Fruit fly (Drosophila melanogaster) whole organism, embryonic: ENCODE results near the gene CG18563.

ENCODE experiments used
- ATbp ChIP-seq: fragments of 200-800 bp; sonication (Bioruptor generic); optimal IDR thresholded peaks from 2 replicates; lab custom pipeline; 2017; ENCODE audit warnings: missing biosample characterization, mild to moderate bottlenecking, missing genetic modification characterization, missing genetic modification reagents
- BEAF-32 ChIP-seq: fragments of 200-800 bp; sonication (Bioruptor generic); optimal IDR thresholded peaks from 3 replicates; lab custom pipeline; 2017; ENCODE audit warnings: missing biosample characterization, missing genetic modification characterization, mild to moderate bottlenecking, moderate library complexity, missing genetic modification reagents
- BtbVII ChIP-seq: fragments of 200-800 bp; sonication (Bioruptor generic); optimal IDR thresholded peaks from 3 replicates; lab custom pipeline; 2017; ENCODE audit warnings: missing biosample characterization, mild to moderate bottlenecking, missing genetic modification characterization
- CG10959 ChIP-seq: fragments of 200-800 bp; sonication (Bioruptor generic); IDR thresholded peaks from 2 replicates; pipeline ENCODE4 v1.3.6; 2022; ENCODE audit warnings: missing biosample characterization, missing genetic modification characterization
- CG11560 ChIP-seq: fragments of 200-800 bp; sonication (Bioruptor generic); IDR thresholded peaks from 3 replicates; pipeline ENCODE4 v1.3.6; 2022; ENCODE audit warnings: missing biosample characterization, missing genetic modification characterization
- CG11723 ChIP-seq: fragments of 200-800 bp; sonication (Bioruptor generic); optimal IDR thresholded peaks from 2 replicates; lab custom pipeline; 2017; ENCODE audit warnings: missing biosample characterization, mild to moderate bottlenecking, missing genetic modification characterization
- CG13624 ChIP-seq: fragments of 200-800 bp; sonication (Bioruptor generic); optimal IDR thresholded peaks from 2 replicates; lab custom pipeline; 2016; ENCODE audit warnings: missing biosample characterization, missing genetic modification characterization
- CG14441 ChIP-seq: fragments of 200-800 bp; sonication (Bioruptor generic); IDR thresholded peaks from 2 replicates; pipeline ENCODE4 v1.3.6; 2022; ENCODE audit warnings: missing biosample characterization, missing genetic modification characterization
- CG17361 ChIP-seq: fragments of 200-800 bp; sonication (Bioruptor generic); IDR thresholded peaks from 3 replicates; pipeline ENCODE4 v1.3.6; 2022; ENCODE audit warnings: missing biosample characterization, missing genetic modification characterization
- CG17912 ChIP-seq: fragments of 200-800 bp; sonication (Bioruptor generic); optimal IDR thresholded peaks from 2 replicates; lab custom pipeline; 2018; ENCODE audit warnings: missing biosample characterization, mild to moderate bottlenecking, missing genetic modification characterization
- CG2120 ChIP-seq: fragments of 200-800 bp; sonication (Bioruptor generic); optimal IDR thresholded peaks from 3 replicates; lab custom pipeline; 2016; ENCODE audit warnings: missing biosample characterization, missing genetic modification characterization
- CG32532 ChIP-seq: fragments of 200-800 bp; sonication (Bioruptor generic); IDR thresholded peaks from 2 replicates; pipeline ENCODE4 v1.3.6; 2022; ENCODE audit warnings: missing biosample characterization, missing genetic modification characterization
- CG4424 ChIP-seq: fragments of 200-800 bp; sonication (Bioruptor generic); optimal IDR thresholded peaks from 3 replicates; lab custom pipeline; 2016; ENCODE audit warnings: missing biosample characterization, missing genetic modification characterization
- CG4730 ChIP-seq: fragments of 200-800 bp; sonication (Bioruptor generic); IDR thresholded peaks from 2 replicates; pipeline ENCODE4 v1.3.6; 2022; ENCODE audit warnings: missing biosample characterization, missing genetic modification characterization
- CG4820 ChIP-seq: fragments of 200-800 bp; sonication (Bioruptor generic); optimal IDR thresholded peaks from 3 replicates; lab custom pipeline; 2016; ENCODE audit warnings: missing biosample characterization, missing genetic modification characterization
- CG5245 ChIP-seq: fragments of 200-800 bp; sonication (Bioruptor generic); optimal IDR thresholded peaks from 3 replicates; lab custom pipeline; 2016; ENCODE audit warnings: missing biosample characterization, missing genetic modification characterization
- CG5953 ChIP-seq: fragments of 200-800 bp; sonication (Bioruptor generic); IDR thresholded peaks from 2 replicates; pipeline ENCODE4 v1.3.6; 2022; ENCODE audit warnings: missing biosample characterization, missing genetic modification characterization
- CG7556 ChIP-seq: fragments of 200-800 bp; sonication (Bioruptor generic); optimal IDR thresholded peaks from 2 replicates; lab custom pipeline; 2017; ENCODE audit warnings: missing biosample characterization, mild to moderate bottlenecking, missing genetic modification characterization
- CG8281 ChIP-seq: fragments of 200-800 bp; sonication (Bioruptor generic); optimal IDR thresholded peaks from 2 replicates; lab custom pipeline; 2018; ENCODE audit warnings: missing biosample characterization, mild to moderate bottlenecking, missing genetic modification characterization, moderate library complexity
- D19A ChIP-seq: fragments of 200-800 bp; optimal IDR thresholded peaks from 3 replicates; lab custom pipeline; 2019; ENCODE audit warnings: missing biosample characterization, mild to moderate bottlenecking, missing genetic modification characterization, moderate library complexity
- D19B ChIP-seq: fragments of 200-800 bp; sonication (Bioruptor generic); optimal IDR thresholded peaks from 2 replicates; lab custom pipeline; 2017; ENCODE audit warnings: missing biosample characterization, mild to moderate bottlenecking, missing genetic modification characterization
- Dll ChIP-seq: fragments of 200-800 bp; sonication (Bioruptor generic); IDR thresholded peaks from 4 replicates; pipeline ENCODE4 v1.3.6; 2022; ENCODE audit warnings: missing biosample characterization, missing genetic modification characterization; ENCODE audit not compliant: partially characterized antibody
- Dref ChIP-seq: fragments of 200-800 bp; sonication (Bioruptor generic); IDR thresholded peaks from 2 replicates; pipeline ENCODE4 v1.3.6; 2022; ENCODE audit warnings: missing biosample characterization, missing genetic modification characterization
- Ets65A ChIP-seq: fragments of 200-800 bp; sonication (Bioruptor generic); peaks from one replicate; lab custom pipeline; 2016; ENCODE audit warnings: missing biosample characterization, missing genetic modification characterization
- MESR4 ChIP-seq: fragments of 200-800 bp; sonication (Bioruptor generic); optimal IDR thresholded peaks from 2 replicates; lab custom pipeline; 2018; ENCODE audit warnings: missing biosample characterization, mild to moderate bottlenecking, missing genetic modification characterization, moderate library complexity
- Mrtf ChIP-seq: fragments of 200-800 bp; sonication (Bioruptor generic); IDR thresholded peaks from 3 replicates; pipeline ENCODE4 v1.3.6; 2022; ENCODE audit warnings: missing biosample characterization, missing genetic modification characterization
- PHDP ChIP-seq: fragments of 200-800 bp; sonication (Bioruptor generic); optimal IDR thresholded peaks from 3 replicates; lab custom pipeline; 2018; ENCODE audit warnings: missing biosample characterization, mild to moderate bottlenecking, missing genetic modification characterization, moderate library complexity
- Poxn ChIP-seq: fragments of 200-800 bp; sonication (Bioruptor generic); IDR thresholded peaks from 2 replicates; pipeline ENCODE4 v1.3.6; 2022; ENCODE audit warnings: missing biosample characterization, missing genetic modification characterization
- Side ChIP-seq: fragments of 200-800 bp; sonication (Bioruptor generic); optimal IDR thresholded peaks from 2 replicates; lab custom pipeline; 2016; ENCODE audit warnings: missing biosample characterization, missing genetic modification characterization
- Spps ChIP-seq: fragments of 200-800 bp; sonication (Bioruptor generic); optimal IDR thresholded peaks from 2 replicates; lab custom pipeline; 2018; ENCODE audit warnings: missing biosample characterization, mild to moderate bottlenecking, missing genetic modification characterization
- aop ChIP-seq: fragments of 200-800 bp; sonication (Bioruptor generic); IDR thresholded peaks from 2 replicates; pipeline ENCODE4 v1.3.6; 2022; ENCODE audit warnings: missing biosample characterization, missing genetic modification characterization
- az2 ChIP-seq: fragments of 200-800 bp; sonication (Bioruptor generic); optimal IDR thresholded peaks from 3 replicates; lab custom pipeline; 2016; ENCODE audit warnings: missing biosample characterization, missing genetic modification characterization
- bab2 ChIP-seq: fragments of 200-800 bp; sonication (Bioruptor generic); optimal IDR thresholded peaks from 2 replicates; lab custom pipeline; 2016; ENCODE audit warnings: missing biosample characterization, missing genetic modification characterization
- bcd ChIP-seq: fragments of 200-800 bp; sonication (Bioruptor generic); optimal IDR thresholded peaks from 2 replicates; lab custom pipeline; 2017; ENCODE audit warnings: missing biosample characterization, mild to moderate bottlenecking, missing genetic modification characterization
- cato ChIP-seq: fragments of 200-800 bp; sonication (Bioruptor generic); optimal IDR thresholded peaks from 2 replicates; lab custom pipeline; 2016; ENCODE audit warnings: missing biosample characterization, missing genetic modification characterization, borderline replicate concordance
- chif ChIP-seq, 2 experiments: fragments of 200-800 bp; sonication (Bioruptor generic); optimal IDR thresholded peaks; 3 replicates each; lab custom pipeline; 2016; ENCODE audit warnings: missing biosample characterization in 2 of 2, missing genetic modification characterization in 2 of 2
- chm ChIP-seq: fragments of 200-800 bp; sonication (Bioruptor generic); IDR thresholded peaks from 2 replicates; pipeline ENCODE4 v1.3.6; 2022; ENCODE audit warnings: missing biosample characterization, missing genetic modification characterization
- fd64A ChIP-seq: fragments of 200-800 bp; sonication (Bioruptor generic); optimal IDR thresholded peaks from 3 replicates; lab custom pipeline; 2018; ENCODE audit warnings: missing biosample characterization, mild to moderate bottlenecking, missing genetic modification characterization
- gem ChIP-seq: fragments of 200-800 bp; sonication (Bioruptor generic); optimal IDR thresholded peaks from 2 replicates; lab custom pipeline; 2019; ENCODE audit warnings: missing biosample characterization, mild to moderate bottlenecking, missing genetic modification characterization, moderate library complexity
- hbn ChIP-seq: fragments of 200-800 bp; sonication (Bioruptor generic); IDR thresholded peaks from 2 replicates; pipeline ENCODE4 v1.3.6; 2022; ENCODE audit warnings: missing biosample characterization, missing genetic modification characterization; ENCODE audit not compliant: partially characterized antibody
- hkb ChIP-seq, 2 experiments: fragments of 200-800 bp in 1 of 2; fragments of >200 bp in 1 of 2; sonication (Bioruptor generic) in 1 of 2; IDR thresholded peaks in 1 of 2; optimal IDR thresholded peaks in 1 of 2; 2 replicates each; pipeline versions ENCODE4 v1.3.6 to Lab custom; 2017 to 2022; ENCODE audit warnings: missing biosample characterization in 1 of 2, missing genetic modification characterization in 1 of 2
- jing ChIP-seq: fragments of 200-800 bp; sonication (Bioruptor generic); optimal IDR thresholded peaks from 2 replicates; lab custom pipeline; 2018; ENCODE audit warnings: missing biosample characterization, mild to moderate bottlenecking, missing genetic modification characterization
- ken ChIP-seq: fragments of 200-800 bp; sonication (Bioruptor generic); IDR thresholded peaks from 3 replicates; pipeline ENCODE4 v1.3.6; 2022; ENCODE audit warnings: missing biosample characterization, missing genetic modification characterization
- luna ChIP-seq: fragments of 200-800 bp; sonication (Bioruptor generic); optimal IDR thresholded peaks from 2 replicates; lab custom pipeline; 2016; ENCODE audit warnings: missing biosample characterization, missing genetic modification characterization
- odd ChIP-seq: fragments of 200-800 bp; sonication (Bioruptor generic); optimal IDR thresholded peaks from 2 replicates; lab custom pipeline; 2017; ENCODE audit warnings: missing biosample characterization, mild to moderate bottlenecking, missing genetic modification characterization
- pita ChIP-seq: fragments of 200-800 bp; sonication (Bioruptor generic); optimal IDR thresholded peaks from 2 replicates; lab custom pipeline; 2017; ENCODE audit warnings: missing biosample characterization, mild to moderate bottlenecking, missing genetic modification characterization
- run ChIP-seq: fragments of 200-800 bp; sonication (Bioruptor generic); optimal IDR thresholded peaks from 3 replicates; lab custom pipeline; 2018; ENCODE audit warnings: missing biosample characterization, mild to moderate bottlenecking, missing genetic modification characterization
- sima ChIP-seq: fragments of 200-800 bp; sonication (Bioruptor generic); optimal IDR thresholded peaks from 2 replicates; lab custom pipeline; 2016; ENCODE audit warnings: missing biosample characterization, missing genetic modification characterization
- slbo ChIP-seq: fragments of 200-800 bp; sonication (Bioruptor generic); IDR thresholded peaks from 2 replicates; pipeline ENCODE4 v1.3.6; 2022; ENCODE audit warnings: missing biosample characterization, missing genetic modification characterization
- sna ChIP-seq: fragments of 200-800 bp; sonication (Bioruptor generic); IDR thresholded peaks from 2 replicates; pipeline ENCODE4 v1.3.6; 2022; ENCODE audit warnings: missing biosample characterization, missing genetic modification characterization; ENCODE audit not compliant: partially characterized antibody
- sob ChIP-seq: fragments of 200-800 bp; sonication (Bioruptor generic); IDR thresholded peaks from 2 replicates; pipeline ENCODE4 v1.3.6; 2022; ENCODE audit warnings: missing biosample characterization, missing genetic modification characterization

The CG18563 gene

dm6 chr2L:17484174-17484573 is 26.3 kb upstream of the CG18563 start, which contains the start of the genes GCS2beta and CG5131 (continued):
- TF ChIP-seq cato (GFP tag; lab: Kevin White, UChicago) (peak; percentile 89), CG4730 (peak; percentile 91), MESR4 (GFP tag; lab: Kevin White, UChicago) (peak; percentile 60), CG5245 (peak; percentile 89), jing (GFP tag; lab: Kevin White, UChicago) (peak; percentile 87), BEAF-32 (GFP tag; lab: Kevin White, UChicago) (peak; percentile 95), az2 (GFP tag; lab: Kevin White, UChicago) (peak; percentile 93), D19B (GFP tag; lab: Kevin White, UChicago) (peak; percentile 81), D19A (no peak), Poxn (peak; percentile 90), Side (GFP tag; lab: Kevin White, UChicago) (peak; percentile 97), hkb (optimal IDR thresholded peaks at IDR 0.05; lab: Kevin White, UChicago) (peak; percentile 71), hkb (GFP tag; IDR thresholded peaks at IDR 0.05; lab: Robert Waterston, UW) (peak; percentile 93), CG4424 (GFP tag; lab: Kevin White, UChicago) (peak; percentile 92), CG10959 (GFP tag; lab: Robert Waterston, UW) (peak; percentile 67), Mrtf (GFP tag; lab: Robert Waterston, UW) (peak; percentile 85), fd64A (GFP tag; lab: Kevin White, UChicago) (peak; percentile 58), chif (GFP tag; optimal IDR thresholded peaks at IDR 0.05; lab: Kevin White, UChicago) (peak; percentile 95 to 96), CG17361 (GFP tag; lab: Robert Waterston, UW) (peak; percentile 90), CG7556 (peak; percentile 87), CG2120 (peak; percentile 98), pita (GFP tag; lab: Kevin White, UChicago) (no peak), Dll (peak; percentile 96), CG14441 (GFP tag; lab: Robert Waterston, UW) (peak; percentile 95), gem (tag; lab: Kevin White, UChicago) (peak; percentile 95), odd (GFP tag; lab: Kevin White, UChicago) (peak; percentile 63), luna (GFP tag; lab: Kevin White, UChicago) (peak; percentile 92), CG13624 (GFP tag; lab: Kevin White, UChicago) (peak; percentile 96), CG17912 (GFP tag; lab: Kevin White, UChicago) (peak; percentile 49), bab2 (peak; percentile 96), PHDP (peak; percentile 92), CG5953 (GFP tag; lab: Robert Waterston, UW) (peak; percentile 80), CG8281 (tag; lab: Kevin White, UChicago) (peak; percentile 57), hbn (peak; percentile 91), Ets65A (GFP tag; lab: Kevin White, UChicago) (peak; percentile 100), sima (GFP tag; lab: Kevin White, UChicago) (peak; percentile 71), slbo (peak; percentile 98), ken (peak; percentile 94), CG11723 (GFP tag; lab: Kevin White, UChicago) (peak; percentile 79), ATbp (GFP tag; lab: Kevin White, UChicago) (peak; percentile 80), CG32532 (peak; percentile 97), BtbVII (GFP tag; lab: Kevin White, UChicago) (peak; percentile 73), run (tag; lab: Kevin White, UChicago) (peak; percentile 52), Dref (GFP tag; lab: Robert Waterston, UW) (peak; percentile 86), sob (peak; percentile 96), CG4820 (GFP tag; lab: Kevin White, UChicago) (peak; percentile 92), chm (GFP tag; lab: Robert Waterston, UW) (peak; percentile 71), sna (peak; percentile 92), CG11560 (peak; percentile 88), Spps (tag; lab: Kevin White, UChicago) (peak; percentile 56), aop (GFP tag; lab: Robert Waterston, UW) (peak; percentile 65; the same call in 1 of the 2 replicates), bcd (peak; percentile 93)
